Fruit fly (Drosophila melanogaster): Measurements from ENCODE around the gene Mst36Fa.

Gene Mst36Fa

DNA sequence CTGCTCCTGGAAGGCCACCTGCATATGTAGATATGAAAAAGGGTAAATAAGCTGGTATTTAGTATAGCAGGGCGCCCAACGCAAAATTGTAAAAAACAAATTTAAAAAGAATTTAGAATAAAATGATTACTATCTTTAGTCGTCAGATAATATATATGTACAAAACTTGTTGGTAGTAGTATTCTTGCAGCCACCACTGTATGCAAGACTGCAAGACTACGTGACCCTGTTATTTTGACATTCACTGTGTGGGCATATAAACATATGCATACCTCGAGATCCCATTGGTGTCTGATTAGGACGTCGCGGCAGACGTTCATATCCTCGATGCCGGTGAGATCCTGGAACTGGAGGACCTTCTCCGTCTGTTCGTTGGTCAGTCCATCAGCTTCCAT is 31.0 kb upstream of the Mst36Fa start (continued):
- TF ChIP-seq CG8944 (GFP tag; optimal IDR thresholded peaks at IDR 0.05) = no peak
- no peak for TF ChIP-seq CG6854 (GFP tag; optimal IDR thresholded peaks at IDR 0.05)
- no peak for TF ChIP-seq CG10462 (GFP tag; optimal IDR thresholded peaks at IDR 0.05)
- peak; percentile 20 for TF ChIP-seq Fer1 (GFP tag; optimal IDR thresholded peaks at IDR 0.05)
- TF ChIP-seq her (GFP tag; optimal IDR thresholded peaks at IDR 0.05) = no peak
- TF ChIP-seq luna (GFP tag; optimal IDR thresholded peaks at IDR 0.05) = peak; percentile 21
- peak; percentile 44 for TF ChIP-seq CG8388 (GFP tag; optimal IDR thresholded peaks at IDR 0.05)
- TF ChIP-seq Oaz (GFP tag; IDR thresholded peaks at IDR 0.05) = no peak
- TF ChIP-seq Ptx1 (GFP tag; IDR thresholded peaks at IDR 0.05) = peak; percentile 38
- TF ChIP-seq dysf (GFP tag; IDR thresholded peaks at IDR 0.05) = peak; percentile 44; the same call in 1 of the 3 replicates
- TF ChIP-seq hkb (optimal IDR thresholded peaks at IDR 0.05) = no peak
- TF ChIP-seq hkb (GFP tag; IDR thresholded peaks at IDR 0.05) = peak; percentile 45; the same call in 1 of the 2 replicates
- TF ChIP-seq chinmo (GFP tag; IDR thresholded peaks at IDR 0.05; ENCODE audit: partially characterized antibody) = peak; percentile 89; the same call in 1 of the 4 replicates
- no peak for TF ChIP-seq Fer2 (tag; optimal IDR thresholded peaks at IDR 0.05)
- no peak for TF ChIP-seq CG17361 (GFP tag; IDR thresholded peaks at IDR 0.05)
- TF ChIP-seq grau (tag; optimal IDR thresholded peaks at IDR 0.05) = peak; percentile 8
- no peak for TF ChIP-seq croc (GFP tag; conservative IDR thresholded peaks at IDR 0.05)
- peak; percentile 33 for TF ChIP-seq ind (GFP tag; optimal IDR thresholded peaks at IDR 0.05)
- no peak for TF ChIP-seq Nf-YB (GFP tag; optimal IDR thresholded peaks at IDR 0.05)
- peak; percentile 4 for TF ChIP-seq CG2712 (tag; optimal IDR thresholded peaks at IDR 0.05)
- TF ChIP-seq CG6813 (GFP tag; optimal IDR thresholded peaks at IDR 0.05) = no peak
- TF ChIP-seq CG1603 (tag; optimal IDR thresholded peaks at IDR 0.05) = peak; percentile 10
- TF ChIP-seq wdn (GFP tag; IDR thresholded peaks at IDR 0.05) = no peak
- TF ChIP-seq tgo (GFP tag; IDR thresholded peaks at IDR 0.05) = no peak
- TF ChIP-seq CG12155 (GFP tag; optimal IDR thresholded peaks at IDR 0.05) = peak; percentile 7
- no peak for TF ChIP-seq amos (GFP tag; IDR thresholded peaks at IDR 0.05; ENCODE audit: partially characterized antibody)
- TF ChIP-seq CG11695 (GFP tag; IDR thresholded peaks at IDR 0.05) = 0 out of 3 replicates have a peak, but pooled peaks have one; percentile 17
- TF ChIP-seq E2f2 (GFP tag; IDR thresholded peaks at IDR 0.05) = peak; percentile 8; the same call in 1 of the 2 replicates
- no peak for TF ChIP-seq CG10209 (GFP tag; optimal IDR thresholded peaks at IDR 0.05)
- peak; percentile 85 for TF ChIP-seq sens (GFP tag)
- peak; percentile 50; the same call in 2 of the 3 replicates for TF ChIP-seq ci (GFP tag; IDR thresholded peaks at IDR 0.05)
- peak; percentile 53 for TF ChIP-seq cwo (GFP tag; optimal IDR thresholded peaks at IDR 0.05)
- TF ChIP-seq pan (optimal IDR thresholded peaks at IDR 0.05) = no peak
- peak in 1 of 2 experiments; percentile 41 for TF ChIP-seq pan (GFP tag; optimal IDR thresholded peaks at IDR 0.05 in 1 of 2, IDR thresholded peaks at IDR 0.05 in 1 of 2)
- TF ChIP-seq HmgD (GFP tag; optimal IDR thresholded peaks at IDR 0.05) = no peak
- peak in 1 of 2 experiments; percentile 26 for TF ChIP-seq Hr51 (GFP tag; optimal IDR thresholded peaks at IDR 0.05)
- no peak for TF ChIP-seq scrt (GFP tag; optimal IDR thresholded peaks at IDR 0.05)
- TF ChIP-seq NfI (GFP tag; optimal IDR thresholded peaks at IDR 0.05) = peak; percentile 18
- TF ChIP-seq Aef1 (GFP tag; IDR thresholded peaks at IDR 0.05) = peak; percentile 36; the same call in 1 of the 3 replicates
- peak; percentile 9 for TF ChIP-seq zfh2 (GFP tag; optimal IDR thresholded peaks at IDR 0.05)
- peak; percentile 16 for TF ChIP-seq vfl (GFP tag; optimal IDR thresholded peaks at IDR 0.05)
- TF ChIP-seq CG15073 (GFP tag; optimal IDR thresholded peaks at IDR 0.05) = peak; percentile 100
- no peak for TF ChIP-seq slp2 (GFP tag; optimal IDR thresholded peaks at IDR 0.05)
- no peak for TF ChIP-seq Mad (GFP tag; optimal IDR thresholded peaks at IDR 0.05)
- TF ChIP-seq Trl (optimal IDR thresholded peaks at IDR 0.05) = no peak
- TF ChIP-seq Trl (GFP tag; optimal IDR thresholded peaks at IDR 0.05) = peak; percentile 12
- no peak for TF ChIP-seq CG8765 (GFP tag; IDR thresholded peaks at IDR 0.05)
- peak; percentile 32 for TF ChIP-seq CG15514 (GFP tag; optimal IDR thresholded peaks at IDR 0.05)
- TF ChIP-seq CG16863 (GFP tag; optimal IDR thresholded peaks at IDR 0.05) = peak; percentile 20
- peak; percentile 70 for TF ChIP-seq CG2120 (GFP tag; optimal IDR thresholded peaks at IDR 0.05)
- peak; percentile 77 for TF ChIP-seq slbo (GFP tag; IDR thresholded peaks at IDR 0.05)
- no peak for TF ChIP-seq CG10431 (GFP tag; optimal IDR thresholded peaks at IDR 0.05)

Data from whole organism, embryonic.